Fruit fly (Drosophila melanogaster) whole organism, embryonic: ENCODE results near the gene CG7879.

Experiments used
- Antp ChIP-seq: fragments of 200-800 bp; sonication (Bioruptor generic); optimal IDR thresholded peaks from 3 replicates; lab custom pipeline; 2016; ENCODE audit warnings: missing biosample characterization, missing genetic modification characterization
- Atf6 ChIP-seq: fragments of 200-800 bp; sonication (Bioruptor generic); IDR thresholded peaks from 2 replicates; pipeline ENCODE4 v1.3.6; 2022; ENCODE audit warnings: missing biosample characterization, missing genetic modification characterization
- CG10147 ChIP-seq: fragments of 200-800 bp; sonication (Bioruptor generic); optimal IDR thresholded peaks from 2 replicates; lab custom pipeline; 2019; ENCODE audit warnings: missing biosample characterization, mild to moderate bottlenecking, missing genetic modification characterization, moderate library complexity
- CG11247 ChIP-seq: fragments of 200-800 bp; sonication (Bioruptor generic); IDR thresholded peaks from 2 replicates; pipeline ENCODE4 v1.3.6; 2022; ENCODE audit warnings: missing biosample characterization, missing genetic modification characterization
- CG11398 ChIP-seq: fragments of 200-800 bp; sonication (Bioruptor generic); optimal IDR thresholded peaks from 2 replicates; lab custom pipeline; 2016; ENCODE audit warnings: missing biosample characterization, missing genetic modification characterization
- CG12942 ChIP-seq: fragments of 200-800 bp; sonication (Bioruptor generic); optimal IDR thresholded peaks from 3 replicates; lab custom pipeline; 2016; ENCODE audit warnings: missing biosample characterization, missing genetic modification characterization
- CG13424 ChIP-seq: fragments of 200-800 bp; sonication (Bioruptor generic); optimal IDR thresholded peaks from 2 replicates; lab custom pipeline; 2019; ENCODE audit warnings: missing biosample characterization, mild to moderate bottlenecking, missing genetic modification characterization, moderate library complexity
- CG13775 ChIP-seq: fragments of 200-800 bp; sonication (Bioruptor generic); optimal IDR thresholded peaks from 3 replicates; lab custom pipeline; 2017; ENCODE audit warnings: missing biosample characterization, mild to moderate bottlenecking, missing genetic modification characterization
- CG14667 ChIP-seq: fragments of 200-800 bp; sonication (Bioruptor generic); IDR thresholded peaks from 2 replicates; pipeline ENCODE4 v1.3.6; 2022; ENCODE audit warnings: missing biosample characterization, missing genetic modification characterization
- CG14860 ChIP-seq: fragments of 200-800 bp; sonication (Bioruptor generic); IDR thresholded peaks from 3 replicates; pipeline ENCODE4 v1.3.6; 2022; ENCODE audit warnings: missing biosample characterization, missing genetic modification characterization; ENCODE audit not compliant: partially characterized antibody
- CG2116 ChIP-seq: fragments of 200-800 bp; sonication (Bioruptor generic); optimal IDR thresholded peaks from 3 replicates; lab custom pipeline; 2018; ENCODE audit warnings: missing biosample characterization, mild to moderate bottlenecking, missing genetic modification characterization
- CG2202 ChIP-seq: fragments of 200-800 bp; sonication (Bioruptor generic); optimal IDR thresholded peaks from 2 replicates; lab custom pipeline; 2018; ENCODE audit warnings: missing biosample characterization, mild to moderate bottlenecking, missing genetic modification characterization
- CG30431 ChIP-seq: fragments of 200-800 bp; sonication (Bioruptor generic); optimal IDR thresholded peaks from 2 replicates; lab custom pipeline; 2017; ENCODE audit warnings: missing biosample characterization, missing genetic modification characterization
- CG42726 ChIP-seq: fragments of 200-800 bp; sonication (Bioruptor generic); IDR thresholded peaks from 2 replicates; pipeline ENCODE4 v1.3.6; 2022; ENCODE audit warnings: missing biosample characterization, missing genetic modification characterization; ENCODE audit not compliant: partially characterized antibody
- CG4328 ChIP-seq: fragments of 200-800 bp; sonication (Bioruptor generic); optimal IDR thresholded peaks from 3 replicates; lab custom pipeline; 2017; ENCODE audit warnings: missing biosample characterization, missing genetic modification reagents, missing genetic modification characterization
- CG7357 ChIP-seq: fragments of 200-800 bp; sonication (Bioruptor generic); IDR thresholded peaks from 3 replicates; pipeline ENCODE4 v1.3.6; 2022; ENCODE audit warnings: missing biosample characterization, missing genetic modification characterization
- CG7786 ChIP-seq: fragments of 200-800 bp; sonication (Bioruptor generic); optimal IDR thresholded peaks from 2 replicates; lab custom pipeline; 2016; ENCODE audit warnings: missing biosample characterization, missing genetic modification characterization
- CG7928 ChIP-seq: fragments of 200-800 bp; sonication (Bioruptor generic); optimal IDR thresholded peaks from 2 replicates; lab custom pipeline; 2017; ENCODE audit warnings: missing biosample characterization, mild to moderate bottlenecking, missing genetic modification characterization
- CG7963 ChIP-seq: fragments of 200-800 bp; sonication (Bioruptor generic); IDR thresholded peaks from 3 replicates; pipeline ENCODE4 v1.3.6; 2022; ENCODE audit warnings: missing biosample characterization, missing genetic modification characterization; ENCODE audit not compliant: partially characterized antibody
- CG8478 ChIP-seq: fragments of >200 bp; optimal IDR thresholded peaks from 2 replicates; lab custom pipeline; 2018
- CG9932 ChIP-seq: fragments of 200-800 bp; sonication (Bioruptor generic); IDR thresholded peaks from 2 replicates; pipeline ENCODE4 v1.3.6; 2022; ENCODE audit warnings: missing biosample characterization, missing genetic modification characterization
- CkIIα-i1 ChIP-seq: fragments of 200-800 bp; sonication (Bioruptor generic); IDR thresholded peaks from 2 replicates; pipeline ENCODE4 v1.3.6; 2022; ENCODE audit warnings: missing biosample characterization, missing genetic modification characterization
- CoRest ChIP-seq: fragments of 200-800 bp; sonication (Bioruptor generic); optimal IDR thresholded peaks from 3 replicates; lab custom pipeline; 2018; ENCODE audit warnings: missing biosample characterization, mild to moderate bottlenecking, missing genetic modification characterization, moderate library complexity
- D19B ChIP-seq: fragments of 200-800 bp; sonication (Bioruptor generic); optimal IDR thresholded peaks from 2 replicates; lab custom pipeline; 2017; ENCODE audit warnings: missing biosample characterization, mild to moderate bottlenecking, missing genetic modification characterization
- Ets97D ChIP-seq: fragments of 200-800 bp; sonication (Bioruptor generic); optimal IDR thresholded peaks from 3 replicates; lab custom pipeline; 2016; ENCODE audit warnings: missing biosample characterization, missing genetic modification characterization
- Gug ChIP-seq: fragments of 200-800 bp; sonication (Bioruptor generic); IDR thresholded peaks from 4 replicates; pipeline ENCODE4 v1.3.6; 2022; ENCODE audit warnings: missing biosample characterization, missing genetic modification characterization
- HLHmδ ChIP-seq: fragments of 200-800 bp; sonication (Bioruptor generic); optimal IDR thresholded peaks from 2 replicates; lab custom pipeline; 2018; ENCODE audit warnings: missing biosample characterization, mild to moderate bottlenecking, missing genetic modification characterization, moderate library complexity
- HmgZ ChIP-seq: fragments of 200-800 bp; sonication (Bioruptor generic); optimal IDR thresholded peaks from 2 replicates; lab custom pipeline; 2018; ENCODE audit warnings: missing biosample characterization, mild to moderate bottlenecking, missing genetic modification characterization
- MTF-1 ChIP-seq: fragments of 200-800 bp; sonication (Bioruptor generic); optimal IDR thresholded peaks from 2 replicates; lab custom pipeline; 2018; ENCODE audit warnings: missing biosample characterization, mild to moderate bottlenecking, missing genetic modification characterization, borderline replicate concordance
- Sin3A ChIP-seq: fragments of >200 bp; optimal IDR thresholded peaks from 2 replicates; lab custom pipeline; 2018
- Sox102F ChIP-seq: fragments of 200-800 bp; sonication (Bioruptor generic); optimal IDR thresholded peaks from 2 replicates; lab custom pipeline; 2018; ENCODE audit warnings: missing biosample characterization, mild to moderate bottlenecking, missing genetic modification characterization, moderate library complexity
- abd-A ChIP-seq: fragments of 200-800 bp; sonication (Bioruptor generic); optimal IDR thresholded peaks from 3 replicates; lab custom pipeline; 2019; ENCODE audit warnings: missing biosample characterization, mild to moderate bottlenecking, missing genetic modification characterization, moderate library complexity
- amos ChIP-seq: fragments of 200-800 bp; sonication (Bioruptor generic); IDR thresholded peaks from 2 replicates; pipeline ENCODE4 v1.3.6; 2022; ENCODE audit warnings: missing biosample characterization, missing genetic modification characterization; ENCODE audit not compliant: partially characterized antibody
- ara ChIP-seq: fragments of 200-800 bp; sonication (Bioruptor generic); IDR thresholded peaks from 2 replicates; pipeline ENCODE4 v1.3.6; 2022; ENCODE audit warnings: missing biosample characterization, missing genetic modification characterization
- ase ChIP-seq: fragments of 200-800 bp; sonication (Bioruptor generic); IDR thresholded peaks from 3 replicates; pipeline ENCODE4 v1.3.6; 2022; ENCODE audit warnings: missing biosample characterization, missing genetic modification characterization
- bsh ChIP-seq, 2 experiments: fragments of 200-800 bp; sonication (Bioruptor generic); optimal IDR thresholded peaks; 2 replicates each; lab custom pipeline; 2017 to 2018; ENCODE audit warnings: mild to moderate bottlenecking in 2 of 2, missing biosample characterization in 2 of 2, missing genetic modification characterization in 2 of 2, moderate library complexity in 1 of 2
- croc ChIP-seq: fragments of 200-800 bp; sonication (Bioruptor generic); conservative IDR thresholded peaks from 3 replicates; pipeline ENCODE4 v1.3.6; 2022; ENCODE audit warnings: missing biosample characterization, missing genetic modification characterization
- dpn ChIP-seq, 2 experiments: fragments of 200-800 bp; sonication (Bioruptor generic); optimal IDR thresholded peaks; 3 replicates each; lab custom pipeline; 2016; ENCODE audit warnings: missing biosample characterization in 2 of 2, missing genetic modification characterization in 2 of 2
- grau ChIP-seq: fragments of 200-800 bp; optimal IDR thresholded peaks from 3 replicates; lab custom pipeline; 2019; ENCODE audit warnings: missing biosample characterization, mild to moderate bottlenecking, missing genetic modification characterization, moderate library complexity
- grn ChIP-seq: fragments of 200-800 bp; sonication (Bioruptor generic); optimal IDR thresholded peaks from 3 replicates; lab custom pipeline; 2017; ENCODE audit warnings: missing biosample characterization, missing genetic modification characterization
- kni ChIP-seq: fragments of 200-800 bp; sonication (Bioruptor generic); optimal IDR thresholded peaks from 3 replicates; lab custom pipeline; 2017; ENCODE audit warnings: mild to moderate bottlenecking, missing biosample characterization, missing genetic modification reagents, missing genetic modification characterization
- lbe ChIP-seq: fragments of 200-800 bp; sonication (Bioruptor generic); optimal IDR thresholded peaks from 2 replicates; lab custom pipeline; 2016; ENCODE audit warnings: missing biosample characterization, mild to moderate bottlenecking, missing genetic modification characterization
- mam ChIP-seq: fragments of 200-800 bp; sonication (Bioruptor generic); optimal IDR thresholded peaks from 3 replicates; lab custom pipeline; 2016; ENCODE audit warnings: missing biosample characterization, missing genetic modification characterization
- odd ChIP-seq: fragments of 200-800 bp; sonication (Bioruptor generic); optimal IDR thresholded peaks from 2 replicates; lab custom pipeline; 2017; ENCODE audit warnings: missing biosample characterization, mild to moderate bottlenecking, missing genetic modification characterization
- peb ChIP-seq: fragments of 200-800 bp; sonication (Bioruptor generic); IDR thresholded peaks from 2 replicates; pipeline ENCODE4 v1.3.6; 2022; ENCODE audit warnings: missing biosample characterization, missing genetic modification characterization
- pros ChIP-seq: fragments of 200-800 bp; sonication (Bioruptor generic); optimal IDR thresholded peaks from 3 replicates; lab custom pipeline; 2019; ENCODE audit warnings: missing biosample characterization, mild to moderate bottlenecking, missing genetic modification characterization, moderate library complexity
- stc ChIP-seq: fragments of 200-800 bp; sonication (Bioruptor generic); IDR thresholded peaks from 2 replicates; pipeline ENCODE4 v1.3.6; 2022; ENCODE audit warnings: missing biosample characterization, missing genetic modification characterization
- toy ChIP-seq: fragments of 200-800 bp; sonication (Bioruptor generic); IDR thresholded peaks from 2 replicates; pipeline ENCODE4 v1.3.6; 2022; ENCODE audit warnings: missing biosample characterization, missing genetic modification characterization
- wek ChIP-seq: fragments of 200-800 bp; sonication (Bioruptor generic); optimal IDR thresholded peaks from 3 replicates; lab custom pipeline; 2018; ENCODE audit warnings: missing biosample characterization, mild to moderate bottlenecking, missing genetic modification characterization, moderate library complexity
- wor ChIP-seq: fragments of 200-800 bp; sonication (Bioruptor generic); IDR thresholded peaks from 2 replicates; pipeline ENCODE4 v1.3.6; 2022; ENCODE audit warnings: missing biosample characterization, missing genetic modification characterization

The CG7879 gene

dm6 chr3L:1558178-1558788, 10.1 kb downstream of the CG7879 start, which contains the start of the genes Pex10 and CG12099 (continued):
- peak; percentile 76 for TF ChIP-seq CG30431 (GFP tag; lab: Kevin White, UChicago)
- peak; percentile 80 for TF ChIP-seq CG7357 (GFP tag; lab: Robert Waterston, UW)
- TF ChIP-seq CG4328 (GFP tag; lab: Kevin White, UChicago) = peak; percentile 76
- TF ChIP-seq HmgZ = peak; percentile 84
- TF ChIP-seq ase = peak; percentile 85
- TF ChIP-seq mam = peak; percentile 78
- TF ChIP-seq D19B (GFP tag; lab: Kevin White, UChicago) = no peak
- TF ChIP-seq lbe (GFP tag; lab: Kevin White, UChicago) = peak; percentile 82
- no peak for TF ChIP-seq CG8478 (lab: Kevin White, UChicago)
- TF ChIP-seq HLHmδ (GFP tag; lab: Kevin White, UChicago) = no peak
- TF ChIP-seq Ets97D (GFP tag; lab: Kevin White, UChicago) = peak; percentile 73
- TF ChIP-seq kni (GFP tag; lab: Kevin White, UChicago) = peak; percentile 78
- TF ChIP-seq CG11398 (GFP tag; lab: Kevin White, UChicago) = no peak
- peak; percentile 92 for TF ChIP-seq CG13424 (tag; lab: Kevin White, UChicago)
- peak; percentile 88 for TF ChIP-seq grau (tag; lab: Kevin White, UChicago)
- peak; percentile 91 for TF ChIP-seq CG11247 (GFP tag; lab: Robert Waterston, UW)
- peak; percentile 69 for TF ChIP-seq CG7928 (GFP tag; lab: Kevin White, UChicago)
- no peak for TF ChIP-seq Sox102F (GFP tag; lab: Kevin White, UChicago)
- peak; percentile 78 for TF ChIP-seq wor (GFP tag; lab: Robert Waterston, UW)
- peak; percentile 48; the same call in 1 of the 2 replicates for TF ChIP-seq toy (GFP tag; lab: Robert Waterston, UW)
- peak; percentile 83 for TF ChIP-seq CG10147
- TF ChIP-seq MTF-1 (GFP tag; lab: Kevin White, UChicago) = no peak
- TF ChIP-seq CoRest (tag; lab: Kevin White, UChicago) = peak; percentile 93
- TF ChIP-seq grn (GFP tag; lab: Kevin White, UChicago) = peak; percentile 74
- TF ChIP-seq ara (GFP tag; lab: Robert Waterston, UW) = peak; percentile 87
- TF ChIP-seq Gug = peak; percentile 89
- TF ChIP-seq peb = peak; percentile 85
- peak; percentile 87 for TF ChIP-seq CG14667 (GFP tag; lab: Robert Waterston, UW)
- TF ChIP-seq dpn (GFP tag; optimal IDR thresholded peaks at IDR 0.05; lab: Kevin White, UChicago) = peak; percentile 67 to 93
- no peak for TF ChIP-seq abd-A
- peak; percentile 72 for TF ChIP-seq CG7963 (GFP tag; lab: Robert Waterston, UW)
- TF ChIP-seq odd (GFP tag; lab: Kevin White, UChicago) = no peak
- peak; percentile 96 for TF ChIP-seq CG14860 (GFP tag; lab: Robert Waterston, UW)
- peak; percentile 94 for TF ChIP-seq CG13775
- peak; percentile 32 for TF ChIP-seq pros (GFP tag; lab: Kevin White, UChicago)
- peak; percentile 92 for TF ChIP-seq CG12942
- TF ChIP-seq croc (GFP tag; lab: Robert Waterston, UW) = peak; percentile 90
- TF ChIP-seq CkIIα-i1 (GFP tag; lab: Robert Waterston, UW) = no peak
- TF ChIP-seq CG9932 (GFP tag; lab: Robert Waterston, UW) = peak; percentile 98
- peak; percentile 62 for TF ChIP-seq Antp
- TF ChIP-seq CG2202 = peak; percentile 69
- peak; percentile 89 for TF ChIP-seq amos (GFP tag; lab: Robert Waterston, UW)
- TF ChIP-seq CG42726 (GFP tag; lab: Robert Waterston, UW) = peak; percentile 71; the same call in 1 of the 2 replicates
- TF ChIP-seq CG2116 (GFP tag; lab: Kevin White, UChicago) = peak; percentile 85
- TF ChIP-seq bsh (GFP tag; optimal IDR thresholded peaks at IDR 0.05; lab: Kevin White, UChicago) = peak in 1 of 2 experiments; percentile 81
- peak; percentile 87 for TF ChIP-seq Sin3A (lab: Kevin White, UChicago)
- peak; percentile 74 for TF ChIP-seq stc
- peak; percentile 91 for TF ChIP-seq Atf6 (GFP tag; lab: Robert Waterston, UW)
- TF ChIP-seq wek (GFP tag; lab: Kevin White, UChicago) = no peak
- peak; percentile 48 for TF ChIP-seq CG7786
